Worm (Caenorhabditis elegans) whole organism, L4/young adult: ENCODE measurements around the gene W04H10.6.

Source experiments
- dao-5 ChIP-seq: sonication (generic microtip); optimal IDR thresholded peaks from 2 replicates; lab custom pipeline; 2016; ENCODE audit warnings: missing genotype, missing genetic modification characterization, moderate library complexity, missing compliant biosample characterization
- him-1 ChIP-seq: sonication (generic microtip); optimal IDR thresholded peaks from 2 replicates; lab custom pipeline; 2016; ENCODE audit warnings: missing genotype, missing genetic modification reagents, missing genetic modification characterization, missing compliant biosample characterization

DNA sequence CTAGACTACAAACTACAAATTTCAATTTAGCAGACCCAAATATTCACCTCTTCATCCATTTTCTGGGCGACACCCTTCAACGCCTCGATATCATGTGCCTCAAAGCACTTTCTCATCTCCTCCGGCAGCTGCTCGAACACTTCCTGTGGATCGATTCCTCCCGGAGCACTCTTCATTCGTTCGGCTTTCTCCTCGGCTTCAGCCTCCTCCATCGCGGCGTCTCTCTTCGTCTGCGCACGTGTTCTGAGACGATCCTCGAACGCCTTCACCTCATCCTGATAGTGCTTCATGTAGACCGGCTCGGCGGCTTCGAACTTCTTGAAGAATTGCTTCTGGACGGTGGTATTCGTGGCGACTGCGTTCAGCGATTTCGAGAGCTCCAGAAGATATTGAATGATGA, 29.4 kb downstream of the W04H10.6 start:
- TF ChIP-seq him-1 (tag; lab: Kevin White, UChicago): no peak
- TF ChIP-seq dao-5 (tag; lab: Kevin White, UChicago): no peak
